Fruit fly (Drosophila melanogaster): ENCODE measurements around the gene Epg5.

DNA sequence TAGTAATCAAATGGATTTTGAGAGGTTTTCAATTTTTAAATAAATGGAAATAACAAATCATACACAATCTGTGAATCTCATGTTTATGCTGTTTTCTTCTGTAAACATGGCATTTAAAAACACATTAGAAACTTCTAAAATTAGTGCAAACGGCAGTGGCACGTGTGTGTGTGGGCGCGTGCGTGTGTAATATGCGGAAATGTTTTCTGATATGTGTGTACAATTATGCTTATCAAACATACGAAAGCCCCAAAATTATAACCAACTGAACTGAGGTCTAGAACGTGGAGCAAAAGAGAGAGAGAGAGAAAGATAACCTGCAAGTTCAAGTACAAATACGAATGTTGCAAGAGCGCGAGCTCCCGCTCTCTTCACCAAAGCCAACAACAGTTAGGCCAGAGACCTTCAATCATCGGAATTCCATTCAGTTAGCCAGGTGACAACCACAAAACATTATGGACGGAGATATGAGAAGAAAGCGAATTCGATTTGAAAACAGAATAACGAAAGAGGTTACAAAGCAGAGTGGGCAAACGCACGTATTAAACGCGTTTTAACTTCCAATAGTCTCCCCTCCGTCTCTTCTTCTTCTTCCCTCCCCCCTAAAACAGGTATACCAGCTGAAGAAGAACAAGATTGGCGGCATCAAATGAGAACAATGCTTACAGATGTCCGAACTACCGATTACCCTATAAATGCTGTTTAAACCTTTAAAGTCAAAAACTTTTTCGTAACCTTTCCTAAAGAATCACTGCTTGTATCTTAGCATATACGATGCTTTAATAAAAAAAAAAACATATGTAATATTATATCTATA lies 17.4 kb downstream of the Epg5 start:
- TF ChIP-seq Dif (GFP tag; optimal IDR thresholded peaks at IDR 0.05; ENCODE audit: partially characterized antibody) = peak; percentile 25
- TF ChIP-seq jim (GFP tag; optimal IDR thresholded peaks at IDR 0.05) = no peak
- no peak for TF ChIP-seq usp (GFP tag; optimal IDR thresholded peaks at IDR 0.05)
- no peak for TF ChIP-seq Hr78 (GFP tag; optimal IDR thresholded peaks at IDR 0.05)
- peak; percentile 97 for TF ChIP-seq h (GFP tag; optimal IDR thresholded peaks at IDR 0.05)
- TF ChIP-seq N (GFP tag; optimal IDR thresholded peaks at IDR 0.05) = no peak
- TF ChIP-seq foxo (GFP tag; optimal IDR thresholded peaks at IDR 0.05) = peak; percentile 77 to 97
- TF ChIP-seq Jra (GFP tag; optimal IDR thresholded peaks at IDR 0.05) = peak; percentile 68
- no peak for TF ChIP-seq Abd-B (GFP tag; optimal IDR thresholded peaks at IDR 0.05)
- peak; percentile 97 for TF ChIP-seq psq (GFP tag; optimal IDR thresholded peaks at IDR 0.05)
- TF ChIP-seq fru (GFP tag; optimal IDR thresholded peaks at IDR 0.05) = peak; percentile 95
- TF ChIP-seq pan (optimal IDR thresholded peaks at IDR 0.05) = no peak
- peak; percentile 72 for TF ChIP-seq Vsx2 (GFP tag; optimal IDR thresholded peaks at IDR 0.05; ENCODE audit: partially characterized antibody)
- no peak for TF ChIP-seq tai (GFP tag; optimal IDR thresholded peaks at IDR 0.05)

Data from whole organism, wandering third instar larva.